Fruit fly (Drosophila melanogaster): ENCODE results near the gene TyrRS.

- no peak for TF ChIP-seq CTCF (optimal IDR thresholded peaks at IDR 0.05)
- TF ChIP-seq CG8478 (optimal IDR thresholded peaks at IDR 0.05) = no peak
These were observed 33.1 kb downstream of the TyrRS start, which contains the start of the genes Agpat3 and RAF2 for dm6 chr3L:16385880-16386584.
